Fruit fly (Drosophila melanogaster) S2 (cell line): ENCODE measurements around the gene CG11425.

Source experiments
- CG8478 ChIP-seq: fragments of >200 bp; optimal IDR thresholded peaks from 2 replicates; lab custom pipeline; 2018
- CTCF ChIP-seq, 2 experiments: fragments of >200 bp; optimal IDR thresholded peaks; 2 replicates each; lab custom pipeline; 2018

dm6 chr3L:22458898-22459524, 15.6 kb upstream of the CG11425 start:
- TF ChIP-seq CG8478 (lab: Kevin White, UChicago) (no peak), CTCF (optimal IDR thresholded peaks at IDR 0.05; lab: Kevin White, UChicago) (no peak)
